Worm (Caenorhabditis elegans): ENCODE measurements around the gene cgr-1.

ce11 chrX:3548716-3549115 is 51.5 kb downstream of the cgr-1 start:
- TF ChIP-seq Y22D7AL.16 (tag; optimal IDR thresholded peaks at IDR 0.05) (no peak), hlh-30 (tag; optimal IDR thresholded peaks at IDR 0.05; ENCODE audit: insufficient read depth) (no peak), fkh-10 (GFP tag; optimal IDR thresholded peaks at IDR 0.05) (no peak), ama-1 (optimal IDR thresholded peaks at IDR 0.05) (no peak), pha-4 (tag; optimal IDR thresholded peaks at IDR 0.05) (no peak), ceh-34 (tag; optimal IDR thresholded peaks at IDR 0.05) (no peak), sox-4 (tag; optimal IDR thresholded peaks at IDR 0.05) (no peak), unc-55 (GFP tag; optimal IDR thresholded peaks at IDR 0.05) (no peak), F13H6.1 (tag; optimal IDR thresholded peaks at IDR 0.05) (no peak), nhr-11 (tag; optimal IDR thresholded peaks at IDR 0.05) (no peak), C38D4.7 (GFP tag; optimal IDR thresholded peaks at IDR 0.05) (no peak)

Data from whole organism, late embryonic.